Fruit fly (Drosophila melanogaster): Measurements from ENCODE around the gene Pli.

Pli gene

dm6 chr3R:23922502-23923350 lies 32.9 kb upstream of the Pli start, which contains the start of the genes sba and CG31141 (continued):
- peak in 1 of 2 experiments; percentile 27 for TF ChIP-seq Eip74EF (GFP tag; optimal IDR thresholded peaks at IDR 0.05)
- TF ChIP-seq twi (tag; optimal IDR thresholded peaks at IDR 0.05), result no peak
- TF ChIP-seq CG15073 (GFP tag; optimal IDR thresholded peaks at IDR 0.05), result no peak
- TF ChIP-seq nerfin-2 (GFP tag; IDR thresholded peaks at IDR 0.05; ENCODE audit: partially characterized antibody), result peak; percentile 88
- no peak for TF ChIP-seq aop (GFP tag; IDR thresholded peaks at IDR 0.05)
- peak; percentile 77; the same call in 2 of the 3 replicates for TF ChIP-seq ci (GFP tag; IDR thresholded peaks at IDR 0.05)
- TF ChIP-seq Rx (GFP tag; IDR thresholded peaks at IDR 0.05), result no peak
- TF ChIP-seq CG6254 (GFP tag; optimal IDR thresholded peaks at IDR 0.05), result no peak
- TF ChIP-seq CG9876 (GFP tag; optimal IDR thresholded peaks at IDR 0.05), result peak; percentile 9
- TF ChIP-seq CG13296 (GFP tag; optimal IDR thresholded peaks at IDR 0.05), result peak; percentile 44
- 0 out of 2 replicates have a peak, but pooled peaks have one; percentile 20 for TF ChIP-seq NFAT (GFP tag; IDR thresholded peaks at IDR 0.05)
- no peak for TF ChIP-seq CG12071 (GFP tag; optimal IDR thresholded peaks at IDR 0.05)
- peak; percentile 15 for TF ChIP-seq CG10267 (tag; optimal IDR thresholded peaks at IDR 0.05)
- TF ChIP-seq CG15601 (tag; optimal IDR thresholded peaks at IDR 0.05), result peak; percentile 56
- no peak for TF ChIP-seq seq (GFP tag; IDR thresholded peaks at IDR 0.05)
- TF ChIP-seq BtbVII (GFP tag; optimal IDR thresholded peaks at IDR 0.05), result peak; percentile 9
- TF ChIP-seq CG7987 (GFP tag; optimal IDR thresholded peaks at IDR 0.05), result peak; percentile 19
- no peak for TF ChIP-seq CG4424 (GFP tag; optimal IDR thresholded peaks at IDR 0.05)
- TF ChIP-seq BEAF-32 (GFP tag; optimal IDR thresholded peaks at IDR 0.05), result peak; percentile 94
- TF ChIP-seq Atf-2 (GFP tag; optimal IDR thresholded peaks at IDR 0.05), result no peak
- TF ChIP-seq CG2202 (tag; optimal IDR thresholded peaks at IDR 0.05), result no peak
- 0 out of 2 replicates have a peak, but pooled peaks have one; percentile 24 for TF ChIP-seq wdn (GFP tag; IDR thresholded peaks at IDR 0.05)
- no peak for TF ChIP-seq CG11085 (GFP tag; IDR thresholded peaks at IDR 0.05)
- no peak for TF ChIP-seq nau (GFP tag; optimal IDR thresholded peaks at IDR 0.05)
- TF ChIP-seq CG16863 (GFP tag; optimal IDR thresholded peaks at IDR 0.05), result no peak
- no peak for TF ChIP-seq CG3065 (GFP tag; optimal IDR thresholded peaks at IDR 0.05)
- no peak for TF ChIP-seq CG8290 (GFP tag; optimal IDR thresholded peaks at IDR 0.05)
- peak in 1 of 2 experiments; percentile 81 for TF ChIP-seq CG8290 (tag; optimal IDR thresholded peaks at IDR 0.05)
- TF ChIP-seq CG18619 (GFP tag; optimal IDR thresholded peaks at IDR 0.05), result peak; percentile 21
- TF ChIP-seq chif (GFP tag; optimal IDR thresholded peaks at IDR 0.05), result no peak
- no peak for TF ChIP-seq GATAe (GFP tag; conservative IDR thresholded peaks at IDR 0.05)
- TF ChIP-seq Nf-YA (GFP tag; IDR thresholded peaks at IDR 0.05), result no peak
- TF ChIP-seq Lhr (GFP tag; optimal IDR thresholded peaks at IDR 0.05), result peak; percentile 53
- TF ChIP-seq Camta (GFP tag; optimal IDR thresholded peaks at IDR 0.05), result no peak
- TF ChIP-seq HLH4C (GFP tag; IDR thresholded peaks at IDR 0.05; ENCODE audit: partially characterized antibody), result peak; percentile 84
- TF ChIP-seq dmrt99B (tag; optimal IDR thresholded peaks at IDR 0.05), result no peak
- peak; percentile 85 for TF ChIP-seq CG42726 (GFP tag; IDR thresholded peaks at IDR 0.05; ENCODE audit: partially characterized antibody)
- peak; percentile 53 for TF ChIP-seq nmo (GFP tag; optimal IDR thresholded peaks at IDR 0.05)
- TF ChIP-seq CG17612 (GFP tag; IDR thresholded peaks at IDR 0.05), result no peak
- TF ChIP-seq pzg (GFP tag; optimal IDR thresholded peaks at IDR 0.05), result peak; percentile 98
- TF ChIP-seq psq (GFP tag; optimal IDR thresholded peaks at IDR 0.05), result no peak
- TF ChIP-seq Vsx1 (GFP tag; optimal IDR thresholded peaks at IDR 0.05), result no peak
- TF ChIP-seq CG9727 (GFP tag; optimal IDR thresholded peaks at IDR 0.05), result no peak
- peak in 1 of 2 experiments; percentile 4 for TF ChIP-seq insv (GFP tag; optimal IDR thresholded peaks at IDR 0.05)
- TF ChIP-seq CG12744 (GFP tag; optimal IDR thresholded peaks at IDR 0.05), result no peak
- TF ChIP-seq gro (GFP tag; optimal IDR thresholded peaks at IDR 0.05), result peak; percentile 73
- TF ChIP-seq Doc2 (GFP tag; IDR thresholded peaks at IDR 0.05), result no peak
- peak; percentile 59 for TF ChIP-seq B-H2 (GFP tag; optimal IDR thresholded peaks at IDR 0.05)

Data from whole organism, embryonic.